Worm (Caenorhabditis elegans) whole organism, midembryonic: ENCODE results near the gene zip-9.

ENCODE experiments used
- T22C8.4 ChIP-seq: fragments of 200-800 bp; sonication (Bioruptor generic); IDR thresholded peaks from 2 replicates; pipeline ENCODE4 v1.3.6; 2022; ENCODE audit warnings: missing genetic modification characterization, missing compliant biosample characterization
- cog-1 ChIP-seq: sonication (generic microtip); optimal IDR thresholded peaks from 2 replicates; lab custom pipeline; 2016; ENCODE audit warnings: missing genetic modification characterization, missing compliant biosample characterization
- flt-1 ChIP-seq: fragments of 200-800 bp; sonication (Bioruptor generic); IDR thresholded peaks from 2 replicates; pipeline ENCODE4 v1.3.6; 2022; ENCODE audit warnings: missing genetic modification characterization, missing compliant biosample characterization
- klf-2 ChIP-seq: fragments of 200-800 bp; sonication (Bioruptor generic); conservative IDR thresholded peaks from 2 replicates; pipeline ENCODE4 v1.3.6; 2022; ENCODE audit warnings: missing genetic modification reagents, missing genetic modification characterization, missing compliant biosample characterization
- ref-1 ChIP-seq: fragments of 200-800 bp; sonication (Bioruptor generic); conservative IDR thresholded peaks from 2 replicates; pipeline ENCODE4 v1.3.6; 2022; ENCODE audit warnings: missing genetic modification reagents, missing genetic modification characterization, missing compliant biosample characterization
- tab-1 ChIP-seq: fragments of 200-800 bp; sonication (Bioruptor generic); IDR thresholded peaks from 2 replicates; pipeline ENCODE4 v1.3.6; 2022; ENCODE audit warnings: missing genetic modification characterization, missing compliant biosample characterization
- ztf-23 ChIP-seq: fragments of 200-800 bp; sonication (Bioruptor generic); IDR thresholded peaks from 2 replicates; pipeline ENCODE4 v1.3.6; 2022; ENCODE audit warnings: missing genetic modification reagents, missing genetic modification characterization, missing compliant biosample characterization
- ztf-29 ChIP-seq: fragments of 200-800 bp; sonication (Bioruptor generic); IDR thresholded peaks from 2 replicates; pipeline ENCODE4 v1.3.6; 2022; ENCODE audit warnings: missing genetic modification reagents, missing genetic modification characterization, missing compliant biosample characterization

DNA sequence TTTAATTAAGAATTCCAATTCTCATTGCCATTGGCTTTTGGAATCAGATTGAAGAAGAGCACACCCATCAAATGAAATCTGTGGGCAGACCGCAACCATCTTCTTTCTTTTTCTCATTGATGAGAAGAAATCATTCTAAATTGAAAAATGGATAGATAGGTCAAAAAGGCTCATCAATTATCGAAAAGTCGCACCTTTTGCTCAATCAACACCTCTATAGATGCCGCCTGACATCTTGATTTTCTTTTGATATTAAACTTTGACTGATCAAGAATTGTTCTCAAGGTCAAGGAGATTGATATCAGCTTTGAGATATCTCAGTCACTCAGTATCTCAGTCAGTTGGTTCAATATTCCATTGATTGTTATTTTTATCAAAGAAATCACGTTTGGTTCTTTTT, 32.3 kb upstream of the zip-9 start:
- TF ChIP-seq ztf-29, result no peak
- TF ChIP-seq cog-1 (tag; lab: Kevin White, UChicago), result no peak
- no peak for TF ChIP-seq ref-1 (GFP tag; lab: Robert Waterston, UW)
- TF ChIP-seq flt-1 (GFP tag; lab: Robert Waterston, UW), result no peak
- no peak for TF ChIP-seq T22C8.4 (GFP tag; lab: Robert Waterston, UW)
- no peak for TF ChIP-seq tab-1 (GFP tag; lab: Robert Waterston, UW)
- no peak for TF ChIP-seq ztf-23 (GFP tag; lab: Robert Waterston, UW)
- no peak for TF ChIP-seq klf-2
